Fruit fly (Drosophila melanogaster) whole organism, embryonic: ENCODE measurements around the gene CG10809.
A peak's percentile ranks its signal among the peaks of the same experiment; 100 is the strongest.

Source experiments
- B-H1 ChIP-seq: fragments of 200-800 bp; sonication (Bioruptor generic); IDR thresholded peaks from 3 replicates; pipeline ENCODE4 v1.3.6; 2022; ENCODE audit warnings: missing biosample characterization, missing genetic modification characterization
- CG10267 ChIP-seq: fragments of 200-800 bp; sonication (Bioruptor generic); optimal IDR thresholded peaks from 2 replicates; lab custom pipeline; 2018; ENCODE audit warnings: missing biosample characterization, mild to moderate bottlenecking, missing genetic modification characterization, moderate library complexity
- CG10959 ChIP-seq: fragments of 200-800 bp; sonication (Bioruptor generic); IDR thresholded peaks from 2 replicates; pipeline ENCODE4 v1.3.6; 2022; ENCODE audit warnings: missing biosample characterization, missing genetic modification characterization
- CG14441 ChIP-seq: fragments of 200-800 bp; sonication (Bioruptor generic); IDR thresholded peaks from 2 replicates; pipeline ENCODE4 v1.3.6; 2022; ENCODE audit warnings: missing biosample characterization, missing genetic modification characterization
- CG15514 ChIP-seq: fragments of 200-800 bp; sonication (Bioruptor generic); optimal IDR thresholded peaks from 3 replicates; lab custom pipeline; 2017; ENCODE audit warnings: missing biosample characterization, missing genetic modification characterization, mild to moderate bottlenecking, moderate library complexity, missing genetic modification reagents
- CG1792 ChIP-seq: fragments of 200-800 bp; sonication (Bioruptor generic); optimal IDR thresholded peaks from 2 replicates; lab custom pipeline; 2016; ENCODE audit warnings: missing biosample characterization, missing genetic modification characterization
- CG18476 ChIP-seq: fragments of 200-800 bp; sonication (Bioruptor generic); optimal IDR thresholded peaks from 2 replicates; lab custom pipeline; 2016; ENCODE audit warnings: missing biosample characterization, mild to moderate bottlenecking, missing genetic modification characterization
- CG2678 ChIP-seq: fragments of 200-800 bp; sonication (Bioruptor generic); optimal IDR thresholded peaks from 3 replicates; lab custom pipeline; 2019; ENCODE audit warnings: missing biosample characterization, mild to moderate bottlenecking, missing genetic modification characterization, moderate library complexity
- CG31365 ChIP-seq: fragments of 200-800 bp; sonication (Bioruptor generic); optimal IDR thresholded peaks from 2 replicates; lab custom pipeline; 2018; ENCODE audit warnings: missing biosample characterization, mild to moderate bottlenecking, missing genetic modification characterization
- CG33557 ChIP-seq: fragments of 200-800 bp; sonication (Bioruptor generic); optimal IDR thresholded peaks from 2 replicates; lab custom pipeline; 2019; ENCODE audit warnings: missing biosample characterization, mild to moderate bottlenecking, missing genetic modification characterization, moderate library complexity
- CG4617 ChIP-seq: fragments of 200-800 bp; sonication (Bioruptor generic); optimal IDR thresholded peaks from 3 replicates; lab custom pipeline; 2016; ENCODE audit warnings: missing biosample characterization, missing genetic modification characterization, borderline replicate concordance
- CG5180 ChIP-seq: fragments of 200-800 bp; sonication (Bioruptor generic); optimal IDR thresholded peaks from 3 replicates; lab custom pipeline; 2017; ENCODE audit warnings: missing biosample characterization, missing genetic modification characterization, mild to moderate bottlenecking, moderate library complexity, missing genetic modification reagents
- CG6654 ChIP-seq: fragments of 200-800 bp; sonication (Bioruptor generic); optimal IDR thresholded peaks from 2 replicates; lab custom pipeline; 2017; ENCODE audit warnings: missing biosample characterization, mild to moderate bottlenecking, missing genetic modification characterization
- CG7745 ChIP-seq: fragments of 200-800 bp; sonication (Bioruptor generic); optimal IDR thresholded peaks from 2 replicates; lab custom pipeline; 2018; ENCODE audit warnings: missing biosample characterization, mild to moderate bottlenecking, missing genetic modification characterization, moderate library complexity
- CG8478 ChIP-seq: fragments of >200 bp; optimal IDR thresholded peaks from 2 replicates; lab custom pipeline; 2018
- Dip3 ChIP-seq: fragments of 200-800 bp; sonication (Bioruptor generic); optimal IDR thresholded peaks from 3 replicates; lab custom pipeline; 2016; ENCODE audit warnings: missing biosample characterization, missing genetic modification characterization
- ERR ChIP-seq: fragments of 200-800 bp; sonication (Bioruptor generic); optimal IDR thresholded peaks from 2 replicates; lab custom pipeline; 2016; ENCODE audit warnings: missing biosample characterization, missing genetic modification characterization
- Elba2 ChIP-seq: fragments of 200-800 bp; sonication (Bioruptor generic); optimal IDR thresholded peaks from 3 replicates; lab custom pipeline; 2016; ENCODE audit warnings: missing biosample characterization, missing genetic modification characterization
- Fer2 ChIP-seq: fragments of 200-800 bp; sonication (Bioruptor generic); optimal IDR thresholded peaks from 2 replicates; lab custom pipeline; 2018; ENCODE audit warnings: missing biosample characterization, mild to moderate bottlenecking, missing genetic modification characterization, moderate library complexity
- HLH3B ChIP-seq: fragments of 200-800 bp; sonication (Bioruptor generic); IDR thresholded peaks from 2 replicates; pipeline ENCODE4 v1.3.6; 2022; ENCODE audit warnings: missing biosample characterization, missing genetic modification characterization
- Hand ChIP-seq: fragments of 200-800 bp; sonication (Bioruptor generic); optimal IDR thresholded peaks from 2 replicates; lab custom pipeline; 2017; ENCODE audit warnings: mild to moderate bottlenecking, missing biosample characterization, missing genetic modification reagents, missing genetic modification characterization
- Hsf ChIP-seq: fragments of 200-800 bp; sonication (Bioruptor generic); optimal IDR thresholded peaks from 3 replicates; lab custom pipeline; 2016; ENCODE audit warnings: missing biosample characterization, missing genetic modification characterization
- Kr ChIP-seq: fragments of 200-800 bp; sonication (Bioruptor generic); optimal IDR thresholded peaks from 2 replicates; lab custom pipeline; 2017; ENCODE audit warnings: missing biosample characterization, mild to moderate bottlenecking, missing genetic modification characterization
- Neu2 ChIP-seq: fragments of 200-800 bp; sonication (Bioruptor generic); optimal IDR thresholded peaks from 3 replicates; lab custom pipeline; 2016; ENCODE audit warnings: missing biosample characterization, missing genetic modification characterization, borderline replicate concordance
- Nf-YA ChIP-seq: fragments of 200-800 bp; sonication (Bioruptor generic); IDR thresholded peaks from 2 replicates; pipeline ENCODE4 v1.3.6; 2022; ENCODE audit warnings: missing biosample characterization, missing genetic modification characterization
- Optix ChIP-seq: fragments of 200-800 bp; sonication (Bioruptor generic); IDR thresholded peaks from 3 replicates; pipeline ENCODE4 v1.3.6; 2022; ENCODE audit warnings: missing biosample characterization, missing genetic modification characterization
- Sin3A ChIP-seq: fragments of >200 bp; optimal IDR thresholded peaks from 2 replicates; lab custom pipeline; 2018
- Stat92E ChIP-seq, 3 experiments: fragments of >200 bp in 2 of 3; fragments of 200-800 bp in 1 of 3; sonication (Bioruptor generic) in 1 of 3; optimal IDR thresholded peaks; 2 replicates each; lab custom pipeline; 2017 to 2019; ENCODE audit warnings: missing biosample characterization in 3 of 3, missing genetic modification characterization in 3 of 3, mild to moderate bottlenecking in 1 of 3, moderate library complexity in 1 of 3
- bbx ChIP-seq: fragments of 200-800 bp; sonication (Bioruptor generic); IDR thresholded peaks from 2 replicates; pipeline ENCODE4 v1.3.6; 2022; ENCODE audit warnings: missing biosample characterization, missing genetic modification characterization; ENCODE audit not compliant: partially characterized antibody
- bowl ChIP-seq: fragments of 200-800 bp; sonication (Bioruptor generic); IDR thresholded peaks from 2 replicates; pipeline ENCODE4 v1.3.6; 2022; ENCODE audit warnings: missing biosample characterization, missing genetic modification characterization
- cato ChIP-seq: fragments of 200-800 bp; sonication (Bioruptor generic); optimal IDR thresholded peaks from 2 replicates; lab custom pipeline; 2016; ENCODE audit warnings: missing biosample characterization, missing genetic modification characterization, borderline replicate concordance
- cwo ChIP-seq: fragments of 200-800 bp; sonication (Bioruptor generic); optimal IDR thresholded peaks from 3 replicates; lab custom pipeline; 2017; ENCODE audit warnings: missing biosample characterization, missing genetic modification characterization, mild to moderate bottlenecking, moderate library complexity, missing genetic modification reagents
- dmrt99B ChIP-seq: fragments of 200-800 bp; sonication (Bioruptor generic); optimal IDR thresholded peaks from 2 replicates; lab custom pipeline; 2018; ENCODE audit warnings: missing biosample characterization, mild to moderate bottlenecking, missing genetic modification characterization, moderate library complexity
- ems ChIP-seq: fragments of 200-800 bp; sonication (Bioruptor generic); optimal IDR thresholded peaks from 3 replicates; lab custom pipeline; 2016; ENCODE audit warnings: missing biosample characterization, missing genetic modification characterization
- ewg ChIP-seq: fragments of 200-800 bp; sonication (Bioruptor generic); optimal IDR thresholded peaks from 3 replicates; lab custom pipeline; 2017; ENCODE audit warnings: mild to moderate bottlenecking, missing biosample characterization, missing genetic modification reagents, missing genetic modification characterization
- gcm ChIP-seq: fragments of 200-800 bp; sonication (Bioruptor generic); optimal IDR thresholded peaks from 2 replicates; lab custom pipeline; 2019; ENCODE audit warnings: missing biosample characterization, mild to moderate bottlenecking, missing genetic modification characterization, moderate library complexity
- jing ChIP-seq: fragments of 200-800 bp; sonication (Bioruptor generic); optimal IDR thresholded peaks from 2 replicates; lab custom pipeline; 2018; ENCODE audit warnings: missing biosample characterization, mild to moderate bottlenecking, missing genetic modification characterization
- lmd ChIP-seq: fragments of 200-800 bp; sonication (Bioruptor generic); IDR thresholded peaks from 2 replicates; pipeline ENCODE4 v1.3.6; 2022; ENCODE audit warnings: missing biosample characterization, missing genetic modification characterization
- lov ChIP-seq, 2 experiments: fragments of 200-800 bp in 1 of 2; fragments of >200 bp in 1 of 2; sonication (Bioruptor generic) in 1 of 2; IDR thresholded peaks in 1 of 2; optimal IDR thresholded peaks in 1 of 2; 2 replicates in 1 of 2; 3 replicates in 1 of 2; pipeline versions ENCODE4 v1.3.6 to Lab custom; 2017 to 2022; ENCODE audit warnings: missing biosample characterization in 1 of 2, missing genetic modification characterization in 1 of 2
- nmo ChIP-seq: fragments of 200-800 bp; sonication (Bioruptor generic); optimal IDR thresholded peaks from 2 replicates; lab custom pipeline; 2018; ENCODE audit warnings: missing biosample characterization, mild to moderate bottlenecking, missing genetic modification characterization, moderate library complexity
- org-1 ChIP-seq: fragments of 200-800 bp; sonication (Bioruptor generic); optimal IDR thresholded peaks from 2 replicates; lab custom pipeline; 2017; ENCODE audit warnings: missing biosample characterization, missing genetic modification characterization
- p53 ChIP-seq: fragments of 200-800 bp; sonication (Bioruptor generic); optimal IDR thresholded peaks from 2 replicates; lab custom pipeline; 2016; ENCODE audit warnings: missing biosample characterization, missing genetic modification characterization
- pho ChIP-seq: fragments of 200-800 bp; sonication (Bioruptor generic); optimal IDR thresholded peaks from 2 replicates; lab custom pipeline; 2016; ENCODE audit warnings: missing biosample characterization, missing genetic modification characterization
- slbo ChIP-seq: fragments of 200-800 bp; sonication (Bioruptor generic); IDR thresholded peaks from 2 replicates; pipeline ENCODE4 v1.3.6; 2022; ENCODE audit warnings: missing biosample characterization, missing genetic modification characterization
- sna ChIP-seq: fragments of 200-800 bp; sonication (Bioruptor generic); IDR thresholded peaks from 2 replicates; pipeline ENCODE4 v1.3.6; 2022; ENCODE audit warnings: missing biosample characterization, missing genetic modification characterization; ENCODE audit not compliant: partially characterized antibody
- so ChIP-seq: fragments of 200-800 bp; sonication (Bioruptor generic); IDR thresholded peaks from 3 replicates; pipeline ENCODE4 v1.3.6; 2022; ENCODE audit warnings: missing biosample characterization, missing genetic modification characterization
- tin ChIP-seq: fragments of 200-800 bp; sonication (Bioruptor generic); optimal IDR thresholded peaks from 3 replicates; lab custom pipeline; 2016; ENCODE audit warnings: missing biosample characterization, missing genetic modification characterization
- tx ChIP-seq: fragments of 200-800 bp; sonication (Bioruptor generic); optimal IDR thresholded peaks from 2 replicates; lab custom pipeline; 2016; ENCODE audit warnings: missing biosample characterization, missing genetic modification characterization

CG10809 gene

dm6 chr3L:9854583-9855519, 4.8 kb downstream of the CG10809 start, which contains the start of gene RasGAP1 (continued):
- TF ChIP-seq tin (GFP tag; lab: Kevin White, UChicago) (no peak), Optix (GFP tag; lab: Robert Waterston, UW) (no peak), cato (no peak), CG10959 (GFP tag; lab: Robert Waterston, UW) (no peak), lmd (no peak), sna (no peak), Dip3 (no peak), CG8478 (lab: Kevin White, UChicago) (peak; percentile 72), p53 (GFP tag; lab: Kevin White, UChicago) (no peak), CG15514 (peak; percentile 65), Hsf (no peak), CG1792 (no peak), gcm (GFP tag; lab: Kevin White, UChicago) (no peak), bbx (peak; percentile 54; the same call in 1 of the 2 replicates), CG7745 (tag; lab: Kevin White, UChicago) (no peak), jing (GFP tag; lab: Kevin White, UChicago) (no peak), ERR (GFP tag; lab: Kevin White, UChicago) (no peak), CG14441 (GFP tag; lab: Robert Waterston, UW) (0 out of 2 replicates have a peak, but pooled peaks have one; percentile 8), dmrt99B (no peak), Fer2 (no peak), Neu2 (GFP tag; lab: Kevin White, UChicago) (no peak), CG31365 (tag; lab: Kevin White, UChicago) (no peak), CG10267 (tag; lab: Kevin White, UChicago) (no peak), nmo (GFP tag; lab: Kevin White, UChicago) (peak; percentile 17), Kr (no peak), Stat92E (GFP tag; optimal IDR thresholded peaks at IDR 0.05; lab: Kevin White, UChicago) (no peak), CG4617 (GFP tag; lab: Kevin White, UChicago) (peak; percentile 91), CG5180 (GFP tag; lab: Kevin White, UChicago) (peak; percentile 46), Hand (GFP tag; lab: Kevin White, UChicago) (no peak), ewg (GFP tag; lab: Kevin White, UChicago) (peak; percentile 50), lov (optimal IDR thresholded peaks at IDR 0.05; lab: Kevin White, UChicago) (no peak), lov (GFP tag; IDR thresholded peaks at IDR 0.05; lab: Robert Waterston, UW) (no peak), CG2678 (tag; lab: Kevin White, UChicago) (no peak), Elba2 (GFP tag; lab: Kevin White, UChicago) (no peak), tx (GFP tag; lab: Kevin White, UChicago) (no peak), org-1 (GFP tag; lab: Kevin White, UChicago) (no peak), B-H1 (GFP tag; lab: Robert Waterston, UW) (no peak), pho (GFP tag; lab: Kevin White, UChicago) (peak; percentile 5), slbo (GFP tag; lab: Robert Waterston, UW) (peak; percentile 54), so (GFP tag; lab: Robert Waterston, UW) (peak; percentile 43; the same call in 1 of the 3 replicates), bowl (GFP tag; lab: Robert Waterston, UW) (no peak), Nf-YA (no peak), CG6654 (GFP tag; lab: Kevin White, UChicago) (no peak), CG18476 (GFP tag; lab: Kevin White, UChicago) (no peak), ems (GFP tag; lab: Kevin White, UChicago) (no peak), Sin3A (lab: Kevin White, UChicago) (peak; percentile 94), CG33557 (no peak), HLH3B (GFP tag; lab: Robert Waterston, UW) (0 out of 2 replicates have a peak, but pooled peaks have one; percentile 6), cwo (GFP tag; lab: Kevin White, UChicago) (no peak)
